Worm (Caenorhabditis elegans): ENCODE results near the gene F28B12.6.

F28B12.6 gene

ce11 chrII:5936009-5936408 is 4.7 kb upstream of the F28B12.6 start (continued):
- peak; percentile 85 for TF ChIP-seq dve-1 (tag; optimal IDR thresholded peaks at IDR 0.05; ENCODE audit: insufficient read depth)
- TF ChIP-seq nhr-28 (tag; optimal IDR thresholded peaks at IDR 0.05) = peak; percentile 64
- TF ChIP-seq unc-62 (GFP tag; optimal IDR thresholded peaks at IDR 0.05 in 1 of 2) = peak in 1 of 2 experiments; percentile 84
- no peak for TF ChIP-seq unc-62 (tag; optimal IDR thresholded peaks at IDR 0.05)
- no peak for TF ChIP-seq nhr-10 (tag; optimal IDR thresholded peaks at IDR 0.05)

- TF ChIP-seq mep-1 (tag; optimal IDR thresholded peaks at IDR 0.05) = peak; percentile 14
- peak; percentile 10 for TF ChIP-seq rbr-2 (tag; optimal IDR thresholded peaks at IDR 0.05)
- no peak for TF ChIP-seq R02D3.7 (tag; optimal IDR thresholded peaks at IDR 0.05)
- peak in 1 of 2 experiments; percentile 35 for TF ChIP-seq lsy-2 (tag; optimal IDR thresholded peaks at IDR 0.05)
- peak; percentile 16 for TF ChIP-seq fkh-10 (GFP tag; optimal IDR thresholded peaks at IDR 0.05)
- TF ChIP-seq nhr-48 (tag; optimal IDR thresholded peaks at IDR 0.05) = no peak
- TF ChIP-seq hlh-30 (tag; optimal IDR thresholded peaks at IDR 0.05; ENCODE audit: insufficient read depth) = peak; percentile 78
- TF ChIP-seq dve-1 (tag; optimal IDR thresholded peaks at IDR 0.05; ENCODE audit: insufficient read depth) = peak; percentile 28
These were observed 1.9 kb downstream of the F28B12.6 start, which contains the start of gene F28B12.1 for ce11 chrII:5942593-5942992. F28B12.1 (plus strand) TSS chrII:5942927.

ce11 chrII:5944268-5944667 is 3.6 kb downstream of the F28B12.6 start, which contains the start of gene B0034.2:
B0034.2 (minus strand) TSS chrII:5944368.
- TF ChIP-seq lim-7 (GFP tag; IDR thresholded peaks at IDR 0.05) (no peak), snpc-4 (tag; optimal IDR thresholded peaks at IDR 0.05) (no peak), unc-39 (tag; optimal IDR thresholded peaks at IDR 0.05) (no peak), madf-9 (GFP tag; conservative IDR thresholded peaks at IDR 0.05) (no peak), lin-38 (GFP tag; IDR thresholded peaks at IDR 0.05) (0 out of 2 replicates have a peak, but pooled peaks have one; percentile 21), aly-2 (tag; optimal IDR thresholded peaks at IDR 0.05) (no peak), Y48G9A.11 (GFP tag; IDR thresholded peaks at IDR 0.05) (no peak), R02D3.7 (tag; optimal IDR thresholded peaks at IDR 0.05) (no peak), aha-1 (tag) (peak; percentile 41), F49E8.2 (tag; optimal IDR thresholded peaks at IDR 0.05; ENCODE audit: borderline replicate concordance) (no peak), daf-8 (GFP tag; IDR thresholded peaks at IDR 0.05) (no peak), nhr-102 (tag; optimal IDR thresholded peaks at IDR 0.05) (no peak)

ce11 chrII:5945818-5946217 is 5.2 kb downstream of the F28B12.6 start:
- TF ChIP-seq F44E2.7 (GFP tag; IDR thresholded peaks at IDR 0.05) (no peak), aha-1 (tag) (peak; percentile 63), F10B5.3 (tag; optimal IDR thresholded peaks at IDR 0.05) (no peak), ces-1 (GFP tag; optimal IDR thresholded peaks at IDR 0.05) (no peak), mxl-3 (GFP tag; optimal IDR thresholded peaks at IDR 0.05) (no peak)

ce11 chrII:5946438-5946837 is 5.8 kb downstream of the F28B12.6 start:
- TF ChIP-seq aha-1 (tag) (peak; percentile 37), snpc-4 (tag; optimal IDR thresholded peaks at IDR 0.05) (no peak), F44E2.7 (GFP tag; IDR thresholded peaks at IDR 0.05) (no peak), ctbp-1 (GFP tag; IDR thresholded peaks at IDR 0.05) (0 out of 2 replicates have a peak, but pooled peaks have one; percentile 42)

- TF ChIP-seq dmd-6 (GFP tag; IDR thresholded peaks at IDR 0.05) = no peak
- TF ChIP-seq F49E8.2 (tag; optimal IDR thresholded peaks at IDR 0.05; ENCODE audit: borderline replicate concordance) = no peak
- TF ChIP-seq zip-2 (tag; optimal IDR thresholded peaks at IDR 0.05) = no peak
- TF ChIP-seq madf-9 (GFP tag; conservative IDR thresholded peaks at IDR 0.05) = no peak
- no peak for TF ChIP-seq gei-8 (GFP tag; optimal IDR thresholded peaks at IDR 0.05)
- TF ChIP-seq ctbp-1 (GFP tag; IDR thresholded peaks at IDR 0.05) = no peak
- TF ChIP-seq zfp-2 (tag; optimal IDR thresholded peaks at IDR 0.05) = no peak
- no peak for TF ChIP-seq D1046.2 (GFP tag; IDR thresholded peaks at IDR 0.05)
- no peak for TF ChIP-seq ZK546.5 (tag; optimal IDR thresholded peaks at IDR 0.05)
- TF ChIP-seq aly-2 (tag; optimal IDR thresholded peaks at IDR 0.05) = no peak
- TF ChIP-seq mxl-2 (GFP tag; conservative IDR thresholded peaks at IDR 0.05) = no peak
- no peak for TF ChIP-seq pqm-1 (tag; optimal IDR thresholded peaks at IDR 0.05)
- no peak for TF ChIP-seq duxl-1 (tag; optimal IDR thresholded peaks at IDR 0.05; ENCODE audit: poor library complexity)
- no peak for TF ChIP-seq hif-1 (tag; optimal IDR thresholded peaks at IDR 0.05)
- no peak for TF ChIP-seq dve-1 (tag; optimal IDR thresholded peaks at IDR 0.05; ENCODE audit: insufficient read depth)
- no peak for TF ChIP-seq F37D6.2 (tag; optimal IDR thresholded peaks at IDR 0.05)
- TF ChIP-seq ceh-28 (tag; optimal IDR thresholded peaks at IDR 0.05) = no peak
- TF ChIP-seq nhr-76 (tag; optimal IDR thresholded peaks at IDR 0.05) = no peak
- peak; percentile 47 for TF ChIP-seq fkh-10 (GFP tag; optimal IDR thresholded peaks at IDR 0.05)
- no peak for TF ChIP-seq nhr-10 (tag; optimal IDR thresholded peaks at IDR 0.05)
- TF ChIP-seq F10B5.3 (tag; optimal IDR thresholded peaks at IDR 0.05) = no peak
- TF ChIP-seq ZK337.2 (GFP tag; IDR thresholded peaks at IDR 0.05) = no peak
These were observed 8.0 kb downstream of the F28B12.6 start for ce11 chrII:5948681-5949080.
